Fruit fly (Drosophila melanogaster): ENCODE results near the gene SMC5.
A peak's percentile ranks its signal among the peaks of the same experiment; 100 is the strongest.

The SMC5 gene

dm6 chr3L:21602275-21602674 is 33.3 kb downstream of the SMC5 start:
- TF ChIP-seq CG8319 (GFP tag; optimal IDR thresholded peaks at IDR 0.05) (no peak), fkh (GFP tag; optimal IDR thresholded peaks at IDR 0.05) (no peak), Eip75B (GFP tag; optimal IDR thresholded peaks at IDR 0.05) (no peak), fd85E (GFP tag; optimal IDR thresholded peaks at IDR 0.05) (no peak), Sox15 (GFP tag; optimal IDR thresholded peaks at IDR 0.05) (no peak), pdm3 (GFP tag; optimal IDR thresholded peaks at IDR 0.05) (no peak), spab (GFP tag; optimal IDR thresholded peaks at IDR 0.05) (peak; percentile 55), ss (GFP tag; optimal IDR thresholded peaks at IDR 0.05) (peak in 1 of 2 experiments; percentile 48), CG34406 (GFP tag; optimal IDR thresholded peaks at IDR 0.05) (peak; percentile 9), CG6808 (GFP tag; optimal IDR thresholded peaks at IDR 0.05) (peak; percentile 59), CG11902 (GFP tag; optimal IDR thresholded peaks at IDR 0.05) (no peak), CG3919 (GFP tag; optimal IDR thresholded peaks at IDR 0.05) (peak; percentile 25), eg (GFP tag; IDR thresholded peaks at IDR 0.05) (no peak), CG6276 (GFP tag; optimal IDR thresholded peaks at IDR 0.05) (no peak), Ets96B (tag; optimal IDR thresholded peaks at IDR 0.05) (peak; percentile 42), Eip78C (GFP tag) (peak; percentile 71), lz (GFP tag; optimal IDR thresholded peaks at IDR 0.05) (no peak), CG3032 (tag; optimal IDR thresholded peaks at IDR 0.05) (peak; percentile 39), CG4318 (GFP tag; optimal IDR thresholded peaks at IDR 0.05) (no peak), Hr4 (GFP tag; optimal IDR thresholded peaks at IDR 0.05) (no peak), CG16779 (tag; optimal IDR thresholded peaks at IDR 0.05) (no peak), svp (GFP tag) (peak; percentile 45), fd59A (GFP tag; optimal IDR thresholded peaks at IDR 0.05) (peak; percentile 36), esn (GFP tag; optimal IDR thresholded peaks at IDR 0.05) (no peak), Smox (GFP tag; optimal IDR thresholded peaks at IDR 0.05) (no peak), Lpt (GFP tag; optimal IDR thresholded peaks at IDR 0.05) (no peak), CG15336 (GFP tag; IDR thresholded peaks at IDR 0.05) (no peak), acj6 (GFP tag; optimal IDR thresholded peaks at IDR 0.05) (peak; percentile 13), CG10631 (GFP tag; optimal IDR thresholded peaks at IDR 0.05) (peak; percentile 45), Ets21C (GFP tag; optimal IDR thresholded peaks at IDR 0.05) (no peak), CG1621 (tag; optimal IDR thresholded peaks at IDR 0.05) (no peak), CG7368 (GFP tag; optimal IDR thresholded peaks at IDR 0.05) (no peak)

- TF ChIP-seq Hr39 (GFP tag; optimal IDR thresholded peaks at IDR 0.05) (peak; percentile 69), esn (GFP tag; optimal IDR thresholded peaks at IDR 0.05) (peak; percentile 43), lz (GFP tag; optimal IDR thresholded peaks at IDR 0.05) (peak; percentile 36), CG7368 (GFP tag; optimal IDR thresholded peaks at IDR 0.05) (no peak), Met (GFP tag; optimal IDR thresholded peaks at IDR 0.05) (peak; percentile 23), vri (GFP tag; optimal IDR thresholded peaks at IDR 0.05) (no peak), CG31627 (GFP tag; optimal IDR thresholded peaks at IDR 0.05) (peak; percentile 63), cyc (GFP tag; optimal IDR thresholded peaks at IDR 0.05) (peak; percentile 61), Smox (GFP tag; optimal IDR thresholded peaks at IDR 0.05) (peak; percentile 6), CG3919 (GFP tag; optimal IDR thresholded peaks at IDR 0.05) (no peak), pdm3 (GFP tag; optimal IDR thresholded peaks at IDR 0.05) (peak; percentile 9), Ets21C (GFP tag; optimal IDR thresholded peaks at IDR 0.05) (peak; percentile 37), svp (GFP tag) (peak; percentile 77)
Observed at dm6 chr3L:21604265-21604664, 35.3 kb downstream of the SMC5 start.

dm6 chr3L:21610535-21610934 is 41.6 kb downstream of the SMC5 start:
- TF ChIP-seq CG8119 (GFP tag; IDR thresholded peaks at IDR 0.05) (no peak), svp (GFP tag) (no peak), dac (GFP tag; optimal IDR thresholded peaks at IDR 0.05) (no peak), CG3032 (tag; optimal IDR thresholded peaks at IDR 0.05) (no peak), salr (GFP tag; optimal IDR thresholded peaks at IDR 0.05) (no peak), CG32006 (GFP tag; optimal IDR thresholded peaks at IDR 0.05) (no peak), dsx (GFP tag; optimal IDR thresholded peaks at IDR 0.05; ENCODE audit: poor library complexity, severe bottlenecking) (no peak), CG3919 (GFP tag; optimal IDR thresholded peaks at IDR 0.05) (no peak), fd85E (GFP tag; optimal IDR thresholded peaks at IDR 0.05) (no peak), Ets96B (tag; optimal IDR thresholded peaks at IDR 0.05) (no peak), CG16779 (tag; optimal IDR thresholded peaks at IDR 0.05) (no peak)
